Worm (Caenorhabditis elegans) whole organism, L3 larva: Measurements from ENCODE around the gene skr-14.

Experiments used
- R02D3.7 ChIP-seq: fragments of 150-350 bp; optimal IDR thresholded peaks from 2 replicates; lab custom pipeline; 2014; ENCODE audit warnings: missing biosample characterization, missing genetic modification characterization
- ZK546.5 ChIP-seq: sonication (generic microtip); optimal IDR thresholded peaks from 2 replicates; lab custom pipeline; 2017; ENCODE audit warnings: missing biosample characterization, missing genetic modification characterization
- aly-2 ChIP-seq: fragments of 150-350 bp; optimal IDR thresholded peaks from 2 replicates; lab custom pipeline; 2014; ENCODE audit warnings: missing biosample characterization, missing genetic modification characterization
- ceh-28 ChIP-seq: fragments of 150-350 bp; optimal IDR thresholded peaks from 2 replicates; lab custom pipeline; 2014; ENCODE audit warnings: missing biosample characterization, missing genetic modification reagents, missing genetic modification characterization
- ceh-82 ChIP-seq: fragments of 150-350 bp; optimal IDR thresholded peaks from 2 replicates; lab custom pipeline; 2014; ENCODE audit warnings: missing biosample characterization, missing genetic modification characterization
- daf-12 ChIP-seq: fragments of 150-350 bp; optimal IDR thresholded peaks from 2 replicates; lab custom pipeline; 2014; ENCODE audit warnings: missing biosample characterization, missing genetic modification reagents, missing genetic modification characterization
- egl-27 ChIP-seq: sonication (generic microtip); optimal IDR thresholded peaks from 4 replicates; lab custom pipeline; 2017; ENCODE audit warnings: missing biosample characterization, missing genetic modification reagents, missing genetic modification characterization
- egl-5 ChIP-seq: fragments of 150-350 bp; optimal IDR thresholded peaks from 2 replicates; lab custom pipeline; 2017; ENCODE audit warnings: missing biosample characterization, missing genetic modification reagents, missing genetic modification characterization, inconsistent platforms
- elt-2 ChIP-seq: sonication (generic microtip); optimal IDR thresholded peaks from 2 replicates; lab custom pipeline; 2016; ENCODE audit warnings: missing genetic modification reagents, mild to moderate bottlenecking, missing genetic modification characterization, missing compliant biosample characterization
- elt-3 ChIP-seq, 3 experiments: fragments of 150-350 bp in 1 of 3; sonication (generic microtip) in 2 of 3; optimal IDR thresholded peaks; 2 replicates in 2 of 3; 4 replicates in 1 of 3; lab custom pipeline; 2014 to 2017; ENCODE audit warnings: missing biosample characterization in 3 of 3, missing genetic modification characterization in 3 of 3
- fkh-10 ChIP-seq: sonication (generic microtip); optimal IDR thresholded peaks from 2 replicates; lab custom pipeline; 2017; ENCODE audit warnings: missing biosample characterization, missing genetic modification reagents, missing genetic modification characterization
- fkh-2 ChIP-seq: fragments of 150-350 bp; optimal IDR thresholded peaks from 2 replicates; lab custom pipeline; 2014; ENCODE audit warnings: missing biosample characterization, missing genetic modification reagents, missing genetic modification characterization
- hmg-11 ChIP-seq: sonication (generic microtip); optimal IDR thresholded peaks from 2 replicates; lab custom pipeline; 2016; ENCODE audit warnings: missing genetic modification characterization, missing compliant biosample characterization
- lsy-12 ChIP-seq: sonication (generic microtip); optimal IDR thresholded peaks from 2 replicates; lab custom pipeline; 2016; ENCODE audit warnings: mild to moderate bottlenecking, missing genetic modification characterization, missing compliant biosample characterization
- mdl-1 ChIP-seq: fragments of 150-350 bp; optimal IDR thresholded peaks from 2 replicates; lab custom pipeline; 2014; ENCODE audit warnings: missing biosample characterization, missing genetic modification characterization
- mml-1 ChIP-seq: fragments of 150-350 bp; sonication (generic microtip); optimal IDR thresholded peaks from 3 replicates; lab custom pipeline; 2014; ENCODE audit warnings: missing biosample characterization, missing genetic modification characterization
- nfya-1 ChIP-seq: sonication (generic microtip); optimal IDR thresholded peaks from 2 replicates; lab custom pipeline; 2017; ENCODE audit warnings: missing genetic modification characterization, mild to moderate bottlenecking, missing compliant biosample characterization, antibody characterized with exemption, moderate library complexity; ENCODE audit not compliant: insufficient read depth
- nhr-11 ChIP-seq: fragments of 150-350 bp; optimal IDR thresholded peaks from 2 replicates; lab custom pipeline; 2014; ENCODE audit warnings: missing biosample characterization, missing genetic modification characterization
- nhr-12 ChIP-seq: fragments of 150-350 bp; optimal IDR thresholded peaks from 2 replicates; lab custom pipeline; 2014; ENCODE audit warnings: missing biosample characterization, missing genetic modification characterization
- nhr-23 ChIP-seq: fragments of 150-350 bp; optimal IDR thresholded peaks from 2 replicates; lab custom pipeline; 2014; ENCODE audit warnings: missing biosample characterization, missing genetic modification reagents, missing genetic modification characterization
- nhr-237 ChIP-seq: fragments of 150-350 bp; optimal IDR thresholded peaks from 2 replicates; lab custom pipeline; 2014; ENCODE audit warnings: missing biosample characterization, missing genetic modification characterization
- nhr-43 ChIP-seq: sonication (generic microtip); optimal IDR thresholded peaks from 2 replicates; lab custom pipeline; 2016; ENCODE audit warnings: mild to moderate bottlenecking, missing genetic modification characterization, missing compliant biosample characterization; ENCODE audit not compliant: poor library complexity, severe bottlenecking
- nhr-67 ChIP-seq: fragments of 150-350 bp; optimal IDR thresholded peaks from 2 replicates; lab custom pipeline; 2014; ENCODE audit warnings: missing biosample characterization, missing genetic modification characterization
- nhr-76 ChIP-seq: fragments of 150-350 bp; sonication (generic microtip); optimal IDR thresholded peaks from 5 replicates; lab custom pipeline; 2014; ENCODE audit warnings: missing biosample characterization, missing genetic modification characterization
- nhr-77 ChIP-seq: fragments of 150-350 bp; optimal IDR thresholded peaks from 2 replicates; lab custom pipeline; 2014; ENCODE audit warnings: missing biosample characterization, missing genetic modification characterization
- pha-4 ChIP-seq: fragments of 150-350 bp; optimal IDR thresholded peaks from 2 replicates; lab custom pipeline; 2014; ENCODE audit warnings: missing biosample characterization, missing genetic modification reagents, missing genetic modification characterization
- pqm-1 ChIP-seq: fragments of 150-350 bp; optimal IDR thresholded peaks from 2 replicates; lab custom pipeline; 2017; ENCODE audit warnings: missing biosample characterization, missing genetic modification characterization, inconsistent platforms
- skn-1 ChIP-seq: fragments of 150-350 bp; optimal IDR thresholded peaks from 2 replicates; lab custom pipeline; 2014; ENCODE audit warnings: missing biosample characterization, missing genetic modification characterization
- snpc-4 ChIP-seq: fragments of 150-350 bp; optimal IDR thresholded peaks from 2 replicates; lab custom pipeline; 2014; ENCODE audit warnings: missing biosample characterization, missing genetic modification characterization
- tbx-2 ChIP-seq: sonication (generic microtip); optimal IDR thresholded peaks from 2 replicates; lab custom pipeline; 2016; ENCODE audit warnings: mild to moderate bottlenecking, missing genetic modification characterization, missing compliant biosample characterization
- unc-39 ChIP-seq: sonication (generic microtip); optimal IDR thresholded peaks from 4 replicates; lab custom pipeline; 2017; ENCODE audit warnings: missing biosample characterization, missing genetic modification characterization
- unc-62 ChIP-seq: fragments of 150-350 bp; sonication (generic microtip); optimal IDR thresholded peaks from 4 replicates; lab custom pipeline; 2014; ENCODE audit warnings: missing biosample characterization, missing genetic modification reagents, missing genetic modification characterization
- zag-1 ChIP-seq: fragments of 150-350 bp; optimal IDR thresholded peaks from 2 replicates; lab custom pipeline; 2014; ENCODE audit warnings: missing biosample characterization, missing genetic modification characterization
- ztf-4 ChIP-seq: fragments of 150-350 bp; optimal IDR thresholded peaks from 2 replicates; lab custom pipeline; 2014; ENCODE audit warnings: missing biosample characterization, missing genetic modification characterization

skr-14 gene

ce11 chrV:4416710-4417109 lies 4.7 kb downstream of the skr-14 start, which contains the start of gene Y47D7A.18:
Y47D7A.18 (minus strand) TSS chrV:4416810.
- TF ChIP-seq snpc-4 (tag; lab: Kevin White, UChicago), result no peak
- no peak for TF ChIP-seq ZK546.5
- no peak for TF ChIP-seq hmg-11 (tag; lab: Kevin White, UChicago)
- TF ChIP-seq nhr-76 (tag; lab: Kevin White, UChicago), result no peak
- no peak for TF ChIP-seq nhr-237 (tag; lab: Kevin White, UChicago)
- no peak for TF ChIP-seq tbx-2
- TF ChIP-seq nhr-12 (tag; lab: Kevin White, UChicago), result no peak
- no peak for TF ChIP-seq elt-2
- TF ChIP-seq elt-3 (tag; optimal IDR thresholded peaks at IDR 0.05; lab: Kevin White, UChicago), result no peak

- TF ChIP-seq R02D3.7 (no peak), nhr-43 (peak; percentile 18)
Measured at ce11 chrV:4414613-4415071, 6.7 kb downstream of the skr-14 start, which contains the start of gene grl-5. grl-5 (minus strand) TSS chrV:4414663.

- TF ChIP-seq ceh-28 (tag; lab: Kevin White, UChicago), result no peak
- no peak for TF ChIP-seq tbx-2
- no peak for TF ChIP-seq elt-3 (tag; optimal IDR thresholded peaks at IDR 0.05; lab: Kevin White, UChicago)
- no peak for TF ChIP-seq nfya-1 (tag; lab: Kevin White, UChicago)
- TF ChIP-seq unc-62 (GFP tag; lab: Kevin White, UChicago), result no peak
Measured at ce11 chrV:4411714-4412113, 9.7 kb downstream of the skr-14 start, which contains the start of gene Y47D7A.17. Y47D7A.17 (minus strand) TSS chrV:4411814.

- TF ChIP-seq egl-5 (tag; lab: Kevin White, UChicago), result no peak
- no peak for TF ChIP-seq ZK546.5
- no peak for TF ChIP-seq skn-1 (tag; lab: Kevin White, UChicago)
- no peak for TF ChIP-seq mdl-1 (tag; lab: Kevin White, UChicago)
- no peak for TF ChIP-seq zag-1 (tag; lab: Kevin White, UChicago)
- TF ChIP-seq nhr-11 (tag; lab: Kevin White, UChicago), result no peak
- TF ChIP-seq nhr-67 (tag; lab: Kevin White, UChicago), result no peak
- TF ChIP-seq nhr-76 (tag; lab: Kevin White, UChicago), result no peak
- no peak for TF ChIP-seq unc-39
- TF ChIP-seq pha-4, result no peak
- TF ChIP-seq fkh-2 (tag; lab: Kevin White, UChicago), result no peak
- no peak for TF ChIP-seq egl-27
- TF ChIP-seq nhr-43, result no peak
- TF ChIP-seq ceh-82 (tag; lab: Kevin White, UChicago), result no peak
- no peak for TF ChIP-seq nhr-12 (tag; lab: Kevin White, UChicago)
- no peak for TF ChIP-seq tbx-2
- TF ChIP-seq pqm-1 (tag; lab: Kevin White, UChicago), result no peak
- no peak for TF ChIP-seq elt-2
Measured at ce11 chrV:4410643-4411042, 10.7 kb downstream of the skr-14 start, which contains the start of gene Y47D7A.3. Y47D7A.3 (plus strand) TSS chrV:4410943.

ce11 chrV:4407519-4407918 lies 13.9 kb downstream of the skr-14 start, which contains the start of gene nhr-118:
nhr-118 (plus strand) TSS chrV:4407819.
- TF ChIP-seq tbx-2 (no peak), ceh-28 (tag; lab: Kevin White, UChicago) (no peak), nhr-23 (tag; lab: Kevin White, UChicago) (no peak), fkh-10 (GFP tag; lab: Kevin White, UChicago) (no peak), egl-27 (no peak), mml-1 (tag; lab: Kevin White, UChicago) (no peak), nhr-67 (tag; lab: Kevin White, UChicago) (no peak), nhr-77 (tag; lab: Kevin White, UChicago) (no peak), fkh-2 (tag; lab: Kevin White, UChicago) (no peak), lsy-12 (tag; lab: Kevin White, UChicago) (no peak)

ce11 chrV:4401865-4402264 lies 19.5 kb downstream of the skr-14 start, which contains the start of gene F13A2.5:
F13A2.5 (minus strand) TSS chrV:4401965.
- TF ChIP-seq nhr-237 (tag; lab: Kevin White, UChicago) (no peak), lsy-12 (tag; lab: Kevin White, UChicago) (no peak), egl-27 (no peak), elt-3 (tag; optimal IDR thresholded peaks at IDR 0.05; lab: Kevin White, UChicago) (no peak), aly-2 (tag; lab: Kevin White, UChicago) (no peak), daf-12 (no peak), egl-5 (tag; lab: Kevin White, UChicago) (no peak), ztf-4 (no peak), unc-39 (no peak), nhr-12 (tag; lab: Kevin White, UChicago) (no peak), nhr-77 (tag; lab: Kevin White, UChicago) (no peak), unc-62 (GFP tag; lab: Kevin White, UChicago) (no peak)
